Worm (Caenorhabditis elegans) whole organism, young adult: ENCODE results near the gene cdc-14.

Source experiments
- B0019.2 ChIP-seq: fragments of 200-800 bp; sonication (Bioruptor generic); conservative IDR thresholded peaks from 2 replicates; pipeline ENCODE4 v1.3.6; 2022; ENCODE audit warnings: missing genetic modification reagents, missing genetic modification characterization, missing compliant biosample characterization
- F22D6.2 ChIP-seq: sonication (generic microtip); optimal IDR thresholded peaks from 2 replicates; lab custom pipeline; 2016; ENCODE audit warnings: mild to moderate bottlenecking, missing genetic modification characterization, missing compliant biosample characterization
- F49E8.2 ChIP-seq: sonication (generic microtip); optimal IDR thresholded peaks from 3 replicates; lab custom pipeline; 2017; ENCODE audit warnings: missing genetic modification characterization, mild to moderate bottlenecking, missing compliant biosample characterization, antibody characterized with exemption, moderate library complexity; ENCODE audit not compliant: insufficient read depth
- F57C9.4 ChIP-seq: sonication (generic microtip); optimal IDR thresholded peaks from 2 replicates; lab custom pipeline; 2017; ENCODE audit warnings: mild to moderate bottlenecking, missing genetic modification characterization, missing compliant biosample characterization
- K11D2.4 ChIP-seq: fragments of 200-800 bp; sonication (Bioruptor generic); IDR thresholded peaks from 2 replicates; pipeline ENCODE4 v1.3.6; 2022; ENCODE audit warnings: missing genetic modification reagents, missing genetic modification characterization, missing compliant biosample characterization
- Y95B8A.8 ChIP-seq: fragments of 200-800 bp; sonication (Bioruptor generic); IDR thresholded peaks from 2 replicates; pipeline ENCODE4 v1.3.6; 2022; ENCODE audit warnings: missing genetic modification reagents, missing genetic modification characterization, missing compliant biosample characterization
- aptf-3 ChIP-seq: fragments of 200-800 bp; sonication (Bioruptor generic); IDR thresholded peaks from 2 replicates; pipeline ENCODE4 v1.3.6; 2022; ENCODE audit warnings: missing genetic modification characterization, missing compliant biosample characterization
- athp-1 ChIP-seq: sonication (generic microtip); optimal IDR thresholded peaks from 2 replicates; lab custom pipeline; 2017; ENCODE audit warnings: mild to moderate bottlenecking, missing genetic modification characterization, missing compliant biosample characterization
- attf-6 ChIP-seq: fragments of 200-800 bp; sonication (Bioruptor generic); IDR thresholded peaks from 2 replicates; pipeline ENCODE4 v1.3.6; 2022; ENCODE audit warnings: missing genetic modification reagents, missing genetic modification characterization, missing compliant biosample characterization
- ceh-100 ChIP-seq: fragments of 200-800 bp; sonication (Bioruptor generic); IDR thresholded peaks from 2 replicates; pipeline ENCODE4 v1.3.6; 2022; ENCODE audit warnings: missing genetic modification reagents, missing genetic modification characterization, missing compliant biosample characterization
- ceh-91 ChIP-seq: fragments of 200-800 bp; sonication (Bioruptor generic); IDR thresholded peaks from 2 replicates; pipeline ENCODE4 v1.3.6; 2022; ENCODE audit warnings: missing genetic modification reagents, missing genetic modification characterization, missing compliant biosample characterization
- chd-7 ChIP-seq: sonication (generic microtip); optimal IDR thresholded peaks from 2 replicates; lab custom pipeline; 2016; ENCODE audit warnings: mild to moderate bottlenecking, missing genetic modification characterization, moderate library complexity, missing compliant biosample characterization
- die-1 ChIP-seq: sonication (generic microtip); optimal IDR thresholded peaks from 2 replicates; lab custom pipeline; 2016; ENCODE audit warnings: missing genotype, mild to moderate bottlenecking, missing genetic modification characterization, missing compliant biosample characterization
- egl-18 ChIP-seq: fragments of 200-800 bp; sonication (Bioruptor generic); IDR thresholded peaks from 2 replicates; pipeline ENCODE4 v1.3.6; 2022; ENCODE audit warnings: missing genetic modification reagents, missing genetic modification characterization, missing compliant biosample characterization
- gei-17 ChIP-seq: fragments of 200-800 bp; sonication (Bioruptor generic); optimal IDR thresholded peaks from 2 replicates; lab custom pipeline; 2018; ENCODE audit warnings: mild to moderate bottlenecking, missing genetic modification characterization, missing compliant biosample characterization
- hlh-26 ChIP-seq: fragments of 200-800 bp; sonication (Bioruptor generic); conservative IDR thresholded peaks from 2 replicates; pipeline ENCODE4 v1.3.6; 2022; ENCODE audit warnings: missing genetic modification reagents, missing genetic modification characterization, missing compliant biosample characterization
- hmg-20 ChIP-seq: fragments of 200-800 bp; sonication (Bioruptor generic); IDR thresholded peaks from 2 replicates; pipeline ENCODE4 v1.3.6; 2022; ENCODE audit warnings: missing genetic modification reagents, missing genetic modification characterization, missing compliant biosample characterization
- hsf-1 ChIP-seq: fragments of 200-800 bp; sonication (Bioruptor generic); IDR thresholded peaks from 2 replicates; pipeline ENCODE4 v1.3.6; 2022; ENCODE audit warnings: missing genetic modification reagents, missing genetic modification characterization, missing compliant biosample characterization
- let-607 ChIP-seq, 2 experiments: fragments of 200-800 bp in 1 of 2; sonication (Bioruptor generic) in 1 of 2; sonication (generic microtip) in 1 of 2; optimal IDR thresholded peaks; 2 replicates each; lab custom pipeline; 2016 to 2018; ENCODE audit warnings: mild to moderate bottlenecking in 2 of 2, missing compliant biosample characterization in 2 of 2, missing genetic modification characterization in 2 of 2, moderate library complexity in 2 of 2, missing genotype in 1 of 2
- lin-26 ChIP-seq: fragments of 200-800 bp; sonication (Bioruptor generic); IDR thresholded peaks from 2 replicates; pipeline ENCODE4 v1.3.6; 2022; ENCODE audit warnings: missing genetic modification reagents, missing genetic modification characterization, missing compliant biosample characterization
- lin-54 ChIP-seq: fragments of 200-800 bp; sonication (Bioruptor generic); optimal IDR thresholded peaks from 2 replicates; lab custom pipeline; 2018; ENCODE audit warnings: mild to moderate bottlenecking, missing genetic modification characterization, missing compliant biosample characterization
- lir-1 ChIP-seq: fragments of 200-800 bp; sonication (Bioruptor generic); conservative IDR thresholded peaks from 2 replicates; pipeline ENCODE4 v1.3.6; 2022; ENCODE audit warnings: missing genetic modification reagents, missing genetic modification characterization, missing compliant biosample characterization
- lsl-1 ChIP-seq: fragments of 200-800 bp; sonication (Bioruptor generic); optimal IDR thresholded peaks from 2 replicates; lab custom pipeline; 2018; ENCODE audit warnings: mild to moderate bottlenecking, missing genetic modification characterization, moderate library complexity, missing compliant biosample characterization
- madf-6 ChIP-seq: fragments of 200-800 bp; sonication (Bioruptor generic); IDR thresholded peaks from 2 replicates; pipeline ENCODE4 v1.3.6; 2022; ENCODE audit warnings: missing genetic modification reagents, missing genetic modification characterization, missing compliant biosample characterization
- mel-28 ChIP-seq: sonication (generic microtip); optimal IDR thresholded peaks from 2 replicates; lab custom pipeline; 2016; ENCODE audit warnings: borderline replicate concordance, mild to moderate bottlenecking, missing genetic modification characterization, missing compliant biosample characterization
- nfya-2 ChIP-seq: fragments of 200-800 bp; sonication (Bioruptor generic); IDR thresholded peaks from 2 replicates; pipeline ENCODE4 v1.3.6; 2022; ENCODE audit warnings: missing genetic modification reagents, missing genetic modification characterization, missing compliant biosample characterization
- nhr-27 ChIP-seq: fragments of 200-800 bp; sonication (Bioruptor generic); optimal IDR thresholded peaks from 2 replicates; lab custom pipeline; 2018; ENCODE audit warnings: mild to moderate bottlenecking, missing genetic modification characterization, moderate library complexity, missing compliant biosample characterization
- nhr-90 ChIP-seq: sonication (generic microtip); optimal IDR thresholded peaks from 2 replicates; lab custom pipeline; 2016; ENCODE audit warnings: missing genotype, mild to moderate bottlenecking, missing genetic modification characterization, missing compliant biosample characterization
- pbrm-1 ChIP-seq: fragments of 200-800 bp; sonication (Bioruptor generic); IDR thresholded peaks from 2 replicates; pipeline ENCODE4 v1.3.6; 2022; ENCODE audit warnings: missing genetic modification reagents, missing genetic modification characterization, missing compliant biosample characterization
- pha-4 ChIP-seq: fragments of 150-350 bp; sonication (generic microtip); optimal IDR thresholded peaks from 2 replicates; lab custom pipeline; 2014; ENCODE audit warnings: missing biosample characterization, missing genetic modification reagents, missing genetic modification characterization
- rcor-1 ChIP-seq: fragments of 200-800 bp; sonication (Bioruptor generic); IDR thresholded peaks from 2 replicates; pipeline ENCODE4 v1.3.6; 2022; ENCODE audit warnings: missing genetic modification reagents, missing genetic modification characterization, missing compliant biosample characterization
- rec-8 ChIP-seq, 2 experiments: sonication (generic microtip); optimal IDR thresholded peaks; 2 replicates each; lab custom pipeline; 2016; ENCODE audit warnings: mild to moderate bottlenecking in 2 of 2, missing genetic modification characterization in 2 of 2, missing genetic modification reagents in 2 of 2, missing genotype in 2 of 2, missing biosample characterization in 1 of 2, missing compliant biosample characterization in 1 of 2, moderate library complexity in 1 of 2
- sdz-38 ChIP-seq: sonication (generic microtip); optimal IDR thresholded peaks from 2 replicates; lab custom pipeline; 2016; ENCODE audit warnings: missing genotype, missing genetic modification characterization, missing compliant biosample characterization
- snpc-1.3 ChIP-seq: sonication (generic microtip); optimal IDR thresholded peaks from 2 replicates; lab custom pipeline; 2017; ENCODE audit warnings: missing genetic modification characterization, mild to moderate bottlenecking, missing compliant biosample characterization, antibody characterized with exemption, moderate library complexity, missing genotype, missing genetic modification reagents; ENCODE audit not compliant: insufficient read depth
- snpc-4 ChIP-seq, 5 experiments: fragments of 150-350 bp in 1 of 5; sonication (generic microtip) in 4 of 5; optimal IDR thresholded peaks; 2 replicates each; lab custom pipeline; 2014 to 2018; ENCODE audit warnings: missing genetic modification characterization in 5 of 5, missing biosample characterization in 3 of 5, antibody characterized with exemption in 2 of 5, mild to moderate bottlenecking in 2 of 5, missing compliant biosample characterization in 2 of 5, missing genotype in 2 of 5, moderate library complexity in 2 of 5, missing genetic modification reagents in 1 of 5
- tbp1 ChIP-seq: fragments of 200-800 bp; sonication (Bioruptor generic); optimal IDR thresholded peaks from 2 replicates; lab custom pipeline; 2018; ENCODE audit warnings: mild to moderate bottlenecking, missing genetic modification characterization, missing compliant biosample characterization
- unc-130 ChIP-seq: sonication (generic microtip); optimal IDR thresholded peaks from 2 replicates; lab custom pipeline; 2016; ENCODE audit warnings: missing genetic modification reagents, missing genetic modification characterization, missing compliant biosample characterization
- ztf-18 ChIP-seq: sonication (generic microtip); optimal IDR thresholded peaks from 2 replicates; lab custom pipeline; 2016; ENCODE audit warnings: missing genotype, mild to moderate bottlenecking, missing genetic modification characterization, missing compliant biosample characterization
- ztf-25 ChIP-seq: fragments of 200-800 bp; sonication (Bioruptor generic); IDR thresholded peaks from 2 replicates; pipeline ENCODE4 v1.3.6; 2022; ENCODE audit warnings: missing genetic modification reagents, missing genetic modification characterization, missing compliant biosample characterization
- ztf-6 ChIP-seq: fragments of 200-800 bp; sonication (Bioruptor generic); IDR thresholded peaks from 2 replicates; pipeline ENCODE4 v1.3.6; 2022; ENCODE audit warnings: missing genetic modification reagents, missing genetic modification characterization, missing compliant biosample characterization

Gene cdc-14

DNA sequence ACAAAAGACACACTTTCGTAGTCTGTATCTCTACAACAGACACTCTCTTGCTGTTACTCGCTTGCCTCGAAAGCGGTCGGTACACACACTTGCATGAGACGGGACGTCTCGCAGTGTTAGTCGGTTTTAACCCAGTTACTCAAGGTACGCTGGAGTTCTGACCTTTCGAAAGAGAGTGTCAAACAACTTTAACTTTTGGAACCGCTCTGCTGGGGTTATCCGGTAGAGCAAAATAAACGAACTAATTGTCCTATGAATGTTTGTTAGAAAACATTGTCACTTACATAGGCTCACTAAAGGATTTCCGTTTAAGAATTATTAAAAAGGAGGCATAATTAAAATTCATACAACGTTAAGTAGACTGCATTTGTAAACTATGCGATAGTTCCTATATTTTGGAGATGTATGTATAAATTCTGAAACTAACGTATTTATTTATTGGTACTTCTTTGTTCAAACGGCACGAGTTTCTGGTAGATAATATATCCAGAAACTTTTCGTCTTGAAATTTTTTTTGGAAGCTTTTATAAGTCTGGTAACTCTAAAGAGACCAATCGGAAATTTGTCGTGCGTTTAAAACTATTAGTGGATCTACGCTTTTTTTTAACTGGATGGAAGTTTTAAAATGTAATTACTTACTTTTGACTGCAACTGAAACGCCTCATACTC, 49.6 kb downstream of the cdc-14 start (continued):
- TF ChIP-seq rcor-1 (GFP tag; lab: Robert Waterston, UW) (peak; percentile 92), egl-18 (GFP tag; lab: Robert Waterston, UW) (peak; percentile 88), ztf-18 (tag; lab: Kevin White, UChicago) (peak; percentile 77), ztf-25 (GFP tag; lab: Robert Waterston, UW) (no peak), nhr-27 (tag; lab: Kevin White, UChicago) (peak; percentile 89), ceh-91 (peak; percentile 48; the same call in 1 of the 2 replicates), F57C9.4 (tag; lab: Kevin White, UChicago) (peak; percentile 95), Y95B8A.8 (GFP tag; lab: Robert Waterston, UW) (peak; percentile 95), chd-7 (tag; lab: Kevin White, UChicago) (peak; percentile 97), let-607 (tag; optimal IDR thresholded peaks at IDR 0.05; lab: Kevin White, UChicago) (peak; percentile 79 to 91), pbrm-1 (GFP tag; lab: Robert Waterston, UW) (peak; percentile 99), hlh-26 (no peak), mel-28 (peak; percentile 91), ceh-100 (GFP tag; lab: Robert Waterston, UW) (peak; percentile 84), K11D2.4 (GFP tag; lab: Robert Waterston, UW) (peak; percentile 95), tbp1 (GFP tag; lab: Kevin White, UChicago) (peak; percentile 83), die-1 (tag; lab: Kevin White, UChicago) (peak; percentile 64), aptf-3 (GFP tag; lab: Robert Waterston, UW) (peak; percentile 83; the same call in 1 of the 2 replicates), snpc-1.3 (tag; lab: Kevin White, UChicago) (peak; percentile 77), madf-6 (GFP tag; lab: Robert Waterston, UW) (peak; percentile 85), lir-1 (peak; percentile 89), unc-130 (peak; percentile 72), snpc-4 (GFP tag; optimal IDR thresholded peaks at IDR 0.05; lab: Kevin White, UChicago) (peak; percentile 98), snpc-4 (tag; optimal IDR thresholded peaks at IDR 0.05; lab: Kevin White, UChicago) (peak; percentile 99 to 100 (median 100)), hmg-20 (GFP tag; lab: Robert Waterston, UW) (peak; percentile 93), nhr-90 (tag; lab: Kevin White, UChicago) (peak; percentile 69), lsl-1 (GFP tag; lab: Kevin White, UChicago) (peak; percentile 55), ztf-6 (GFP tag; lab: Robert Waterston, UW) (0 out of 2 replicates have a peak, but pooled peaks have one; percentile 44), lin-54 (GFP tag; lab: Kevin White, UChicago) (peak; percentile 93), pha-4 (peak; percentile 95), attf-6 (GFP tag; lab: Robert Waterston, UW) (peak; percentile 100), nfya-2 (GFP tag; lab: Robert Waterston, UW) (0 out of 2 replicates have a peak, but pooled peaks have one; percentile 55), lin-26 (GFP tag; lab: Robert Waterston, UW) (peak; percentile 91), F22D6.2 (peak; percentile 84), athp-1 (tag; lab: Kevin White, UChicago) (peak; percentile 94), hsf-1 (GFP tag; lab: Robert Waterston, UW) (peak; percentile 67), gei-17 (peak; percentile 91), sdz-38 (peak; percentile 44), rec-8 (tag; optimal IDR thresholded peaks at IDR 0.05; lab: Kevin White, UChicago) (peak; percentile 69 to 72), F49E8.2 (tag; lab: Kevin White, UChicago) (peak; percentile 59), B0019.2 (GFP tag; lab: Robert Waterston, UW) (no peak)
